Worm (Caenorhabditis elegans) whole organism, L3 larva: ENCODE results near the gene sfxn-1.2.

ENCODE experiments used
- R02D3.7 ChIP-seq: fragments of 150-350 bp; optimal IDR thresholded peaks from 2 replicates; lab custom pipeline; 2014; ENCODE audit warnings: missing biosample characterization, missing genetic modification characterization
- ZK546.5 ChIP-seq: sonication (generic microtip); optimal IDR thresholded peaks from 2 replicates; lab custom pipeline; 2017; ENCODE audit warnings: missing biosample characterization, missing genetic modification characterization
- aly-2 ChIP-seq: fragments of 150-350 bp; optimal IDR thresholded peaks from 2 replicates; lab custom pipeline; 2014; ENCODE audit warnings: missing biosample characterization, missing genetic modification characterization
- ama-1 ChIP-seq: fragments of 150-350 bp; optimal IDR thresholded peaks from 2 replicates; lab custom pipeline; 2018
- ceh-16 ChIP-seq: sonication (generic microtip); optimal IDR thresholded peaks from 2 replicates; lab custom pipeline; 2017; ENCODE audit warnings: missing biosample characterization, missing genetic modification characterization
- ceh-28 ChIP-seq: fragments of 150-350 bp; optimal IDR thresholded peaks from 2 replicates; lab custom pipeline; 2014; ENCODE audit warnings: missing biosample characterization, missing genetic modification reagents, missing genetic modification characterization
- ceh-82 ChIP-seq: fragments of 150-350 bp; optimal IDR thresholded peaks from 2 replicates; lab custom pipeline; 2014; ENCODE audit warnings: missing biosample characterization, missing genetic modification characterization
- ceh-9 ChIP-seq: sonication (generic microtip); optimal IDR thresholded peaks from 2 replicates; lab custom pipeline; 2018; ENCODE audit warnings: missing biosample characterization, missing genetic modification characterization
- daf-12 ChIP-seq: fragments of 150-350 bp; optimal IDR thresholded peaks from 2 replicates; lab custom pipeline; 2014; ENCODE audit warnings: missing biosample characterization, missing genetic modification reagents, missing genetic modification characterization
- egl-27 ChIP-seq: sonication (generic microtip); optimal IDR thresholded peaks from 4 replicates; lab custom pipeline; 2017; ENCODE audit warnings: missing biosample characterization, missing genetic modification reagents, missing genetic modification characterization
- egl-5 ChIP-seq: fragments of 150-350 bp; optimal IDR thresholded peaks from 2 replicates; lab custom pipeline; 2017; ENCODE audit warnings: missing biosample characterization, missing genetic modification reagents, missing genetic modification characterization, inconsistent platforms
- elt-1 ChIP-seq: fragments of 150-350 bp; optimal IDR thresholded peaks from 2 replicates; lab custom pipeline; 2014; ENCODE audit warnings: missing biosample characterization, missing genetic modification characterization
- elt-2 ChIP-seq: sonication (generic microtip); optimal IDR thresholded peaks from 2 replicates; lab custom pipeline; 2016; ENCODE audit warnings: missing genetic modification reagents, mild to moderate bottlenecking, missing genetic modification characterization, missing compliant biosample characterization
- elt-3 ChIP-seq, 3 experiments: fragments of 150-350 bp in 1 of 3; sonication (generic microtip) in 2 of 3; optimal IDR thresholded peaks; 2 replicates in 2 of 3; 4 replicates in 1 of 3; lab custom pipeline; 2014 to 2017; ENCODE audit warnings: missing biosample characterization in 3 of 3, missing genetic modification characterization in 3 of 3
- eor-1 ChIP-seq, 2 experiments: fragments of 150-350 bp; optimal IDR thresholded peaks; 2 replicates each; lab custom pipeline; 2014 to 2018; ENCODE audit warnings: missing biosample characterization in 2 of 2, missing genetic modification characterization in 2 of 2
- fkh-10 ChIP-seq: sonication (generic microtip); optimal IDR thresholded peaks from 2 replicates; lab custom pipeline; 2017; ENCODE audit warnings: missing biosample characterization, missing genetic modification reagents, missing genetic modification characterization
- fkh-2 ChIP-seq: fragments of 150-350 bp; optimal IDR thresholded peaks from 2 replicates; lab custom pipeline; 2014; ENCODE audit warnings: missing biosample characterization, missing genetic modification reagents, missing genetic modification characterization
- fos-1 ChIP-seq: fragments of 150-350 bp; optimal IDR thresholded peaks from 2 replicates; lab custom pipeline; 2014; ENCODE audit warnings: missing biosample characterization, missing genetic modification characterization
- hmg-11 ChIP-seq: sonication (generic microtip); optimal IDR thresholded peaks from 2 replicates; lab custom pipeline; 2016; ENCODE audit warnings: missing genetic modification characterization, missing compliant biosample characterization
- jun-1 ChIP-seq: fragments of 150-350 bp; optimal IDR thresholded peaks from 2 replicates; lab custom pipeline; 2014; ENCODE audit warnings: missing biosample characterization, missing genetic modification reagents, missing genetic modification characterization
- lin-15B ChIP-seq: fragments of 150-350 bp; optimal IDR thresholded peaks from 2 replicates; lab custom pipeline; 2014; ENCODE audit warnings: missing biosample characterization, missing genetic modification characterization
- lin-39 ChIP-seq: fragments of 150-350 bp; optimal IDR thresholded peaks from 2 replicates; lab custom pipeline; 2018; ENCODE audit warnings: missing biosample characterization, missing genetic modification reagents, missing genetic modification characterization
- lsy-12 ChIP-seq: sonication (generic microtip); optimal IDR thresholded peaks from 2 replicates; lab custom pipeline; 2016; ENCODE audit warnings: mild to moderate bottlenecking, missing genetic modification characterization, missing compliant biosample characterization
- mdl-1 ChIP-seq: fragments of 150-350 bp; optimal IDR thresholded peaks from 2 replicates; lab custom pipeline; 2014; ENCODE audit warnings: missing biosample characterization, missing genetic modification characterization
- mml-1 ChIP-seq: fragments of 150-350 bp; sonication (generic microtip); optimal IDR thresholded peaks from 3 replicates; lab custom pipeline; 2014; ENCODE audit warnings: missing biosample characterization, missing genetic modification characterization
- nfya-1 ChIP-seq: sonication (generic microtip); optimal IDR thresholded peaks from 2 replicates; lab custom pipeline; 2017; ENCODE audit warnings: missing genetic modification characterization, mild to moderate bottlenecking, missing compliant biosample characterization, antibody characterized with exemption, moderate library complexity; ENCODE audit not compliant: insufficient read depth
- nhr-11 ChIP-seq: fragments of 150-350 bp; optimal IDR thresholded peaks from 2 replicates; lab custom pipeline; 2014; ENCODE audit warnings: missing biosample characterization, missing genetic modification characterization
- nhr-12 ChIP-seq: fragments of 150-350 bp; optimal IDR thresholded peaks from 2 replicates; lab custom pipeline; 2014; ENCODE audit warnings: missing biosample characterization, missing genetic modification characterization
- nhr-23 ChIP-seq: fragments of 150-350 bp; optimal IDR thresholded peaks from 2 replicates; lab custom pipeline; 2014; ENCODE audit warnings: missing biosample characterization, missing genetic modification reagents, missing genetic modification characterization
- nhr-237 ChIP-seq: fragments of 150-350 bp; optimal IDR thresholded peaks from 2 replicates; lab custom pipeline; 2014; ENCODE audit warnings: missing biosample characterization, missing genetic modification characterization
- nhr-25 ChIP-seq: sonication (generic microtip); optimal IDR thresholded peaks from 2 replicates; lab custom pipeline; 2017; ENCODE audit warnings: missing biosample characterization, missing genetic modification characterization
- nhr-28 ChIP-seq: fragments of 150-350 bp; optimal IDR thresholded peaks from 2 replicates; lab custom pipeline; 2014; ENCODE audit warnings: missing biosample characterization, missing genetic modification characterization
- nhr-43 ChIP-seq: sonication (generic microtip); optimal IDR thresholded peaks from 2 replicates; lab custom pipeline; 2016; ENCODE audit warnings: mild to moderate bottlenecking, missing genetic modification characterization, missing compliant biosample characterization; ENCODE audit not compliant: poor library complexity, severe bottlenecking
- nhr-67 ChIP-seq: fragments of 150-350 bp; optimal IDR thresholded peaks from 2 replicates; lab custom pipeline; 2014; ENCODE audit warnings: missing biosample characterization, missing genetic modification characterization
- nhr-76 ChIP-seq: fragments of 150-350 bp; sonication (generic microtip); optimal IDR thresholded peaks from 5 replicates; lab custom pipeline; 2014; ENCODE audit warnings: missing biosample characterization, missing genetic modification characterization
- nhr-77 ChIP-seq: fragments of 150-350 bp; optimal IDR thresholded peaks from 2 replicates; lab custom pipeline; 2014; ENCODE audit warnings: missing biosample characterization, missing genetic modification characterization
- pha-4 ChIP-seq: fragments of 150-350 bp; optimal IDR thresholded peaks from 2 replicates; lab custom pipeline; 2014; ENCODE audit warnings: missing biosample characterization, missing genetic modification reagents, missing genetic modification characterization
- pqm-1 ChIP-seq: fragments of 150-350 bp; optimal IDR thresholded peaks from 2 replicates; lab custom pipeline; 2017; ENCODE audit warnings: missing biosample characterization, missing genetic modification characterization, inconsistent platforms
- sea-2 ChIP-seq: fragments of 150-350 bp; sonication (generic microtip); optimal IDR thresholded peaks from 4 replicates; lab custom pipeline; 2014; ENCODE audit warnings: missing biosample characterization, missing genetic modification reagents, missing genetic modification characterization
- skn-1 ChIP-seq: fragments of 150-350 bp; optimal IDR thresholded peaks from 2 replicates; lab custom pipeline; 2014; ENCODE audit warnings: missing biosample characterization, missing genetic modification characterization
- snpc-4 ChIP-seq: fragments of 150-350 bp; optimal IDR thresholded peaks from 2 replicates; lab custom pipeline; 2014; ENCODE audit warnings: missing biosample characterization, missing genetic modification characterization
- tbx-2 ChIP-seq: sonication (generic microtip); optimal IDR thresholded peaks from 2 replicates; lab custom pipeline; 2016; ENCODE audit warnings: mild to moderate bottlenecking, missing genetic modification characterization, missing compliant biosample characterization
- unc-39 ChIP-seq: sonication (generic microtip); optimal IDR thresholded peaks from 4 replicates; lab custom pipeline; 2017; ENCODE audit warnings: missing biosample characterization, missing genetic modification characterization
- unc-62 ChIP-seq: fragments of 150-350 bp; sonication (generic microtip); optimal IDR thresholded peaks from 4 replicates; lab custom pipeline; 2014; ENCODE audit warnings: missing biosample characterization, missing genetic modification reagents, missing genetic modification characterization
- zag-1 ChIP-seq: fragments of 150-350 bp; optimal IDR thresholded peaks from 2 replicates; lab custom pipeline; 2014; ENCODE audit warnings: missing biosample characterization, missing genetic modification characterization
- ztf-11 ChIP-seq: fragments of 150-350 bp; optimal IDR thresholded peaks from 2 replicates; lab custom pipeline; 2014; ENCODE audit warnings: missing biosample characterization, missing genetic modification characterization
- ztf-4 ChIP-seq: fragments of 150-350 bp; optimal IDR thresholded peaks from 2 replicates; lab custom pipeline; 2014; ENCODE audit warnings: missing biosample characterization, missing genetic modification characterization

The sfxn-1.2 gene

DNA sequence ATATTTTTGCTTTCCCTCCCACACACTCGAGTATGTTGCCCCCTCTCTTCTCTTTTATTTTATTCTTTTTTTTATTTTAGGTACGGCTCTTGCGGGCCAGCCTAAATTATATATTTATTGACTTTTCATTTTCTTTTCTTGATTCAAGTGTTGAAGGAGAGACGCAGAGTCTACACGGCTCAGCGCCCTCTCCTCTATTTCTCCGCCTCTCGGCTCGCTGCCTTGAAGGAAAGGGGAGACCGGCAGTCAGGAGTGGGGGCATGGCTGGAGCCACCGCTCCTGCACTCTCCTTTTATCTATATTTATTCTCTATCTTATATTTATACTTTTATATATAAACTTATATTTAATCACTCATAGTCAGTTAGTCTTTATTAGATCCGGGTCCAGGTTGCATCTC lies 19.4 kb upstream of the sfxn-1.2 start:
- no peak for TF ChIP-seq egl-5 (tag; lab: Kevin White, UChicago)
- no peak for TF ChIP-seq eor-1 (tag; optimal IDR thresholded peaks at IDR 0.05; lab: Kevin White, UChicago)
- peak; percentile 40 for TF ChIP-seq nfya-1 (tag; lab: Kevin White, UChicago)
- TF ChIP-seq tbx-2, result no peak
- no peak for TF ChIP-seq ztf-4 (tag; lab: Kevin White, UChicago)
- TF ChIP-seq elt-3 (tag; optimal IDR thresholded peaks at IDR 0.05; lab: Kevin White, UChicago), result no peak
- peak; percentile 69 for TF ChIP-seq snpc-4 (tag; lab: Kevin White, UChicago)
- no peak for TF ChIP-seq elt-1 (tag; lab: Kevin White, UChicago)
- TF ChIP-seq pha-4 (tag; lab: Kevin White, UChicago), result peak; percentile 43
- TF ChIP-seq, all 47 proteins: peak for 3

DNA sequence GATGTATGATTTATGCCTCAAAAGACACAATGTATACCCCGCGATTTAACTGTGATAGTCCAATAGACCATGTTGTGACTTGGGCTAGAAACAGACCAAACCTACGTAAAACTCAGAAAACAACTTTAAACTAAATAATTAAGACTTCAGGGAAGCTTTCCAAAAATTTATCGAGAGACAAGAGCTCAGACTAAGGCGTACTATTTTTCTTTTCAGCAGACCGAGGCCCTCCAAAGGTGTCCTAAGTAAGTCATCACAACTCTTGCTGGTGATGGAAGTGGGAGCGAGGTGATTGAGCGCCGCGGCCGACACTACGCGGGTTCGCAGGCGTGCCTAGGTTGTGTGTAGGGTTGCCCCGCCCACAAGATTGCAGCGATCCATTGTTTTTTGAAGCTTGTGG lies 18.8 kb upstream of the sfxn-1.2 start:
- TF ChIP-seq pha-4 (tag; lab: Kevin White, UChicago), result peak; percentile 34
- TF ChIP-seq lsy-12, result peak; percentile 65
- TF ChIP-seq ceh-82, result peak; percentile 21
- no peak for TF ChIP-seq nhr-12 (tag; lab: Kevin White, UChicago)
- TF ChIP-seq nhr-76, result no peak
- no peak for TF ChIP-seq fos-1 (tag; lab: Kevin White, UChicago)
- TF ChIP-seq skn-1, result peak; percentile 44
- no peak for TF ChIP-seq ztf-4 (tag; lab: Kevin White, UChicago)
- TF ChIP-seq ceh-28 (tag; lab: Kevin White, UChicago), result peak; percentile 48
- TF ChIP-seq fkh-2, result no peak
- no peak for TF ChIP-seq elt-3 (tag; optimal IDR thresholded peaks at IDR 0.05; lab: Kevin White, UChicago)
- no peak for TF ChIP-seq daf-12 (tag; lab: Kevin White, UChicago)
- no peak for TF ChIP-seq unc-39 (tag; lab: Kevin White, UChicago)
- TF ChIP-seq nhr-43 (tag; lab: Kevin White, UChicago), result peak; percentile 91
- no peak for TF ChIP-seq sea-2 (GFP tag; lab: Kevin White, UChicago)
- TF ChIP-seq mdl-1 (tag; lab: Kevin White, UChicago), result no peak
- TF ChIP-seq tbx-2, result peak; percentile 36
- TF ChIP-seq zag-1 (tag; lab: Kevin White, UChicago), result no peak
- peak; percentile 43 for TF ChIP-seq nhr-77 (tag; lab: Kevin White, UChicago)
- peak; percentile 50 for TF ChIP-seq elt-2 (tag; lab: Kevin White, UChicago)
- TF ChIP-seq ama-1 (lab: Kevin White, UChicago), result peak; percentile 96
- TF ChIP-seq aly-2, result peak; percentile 78
- peak; percentile 65 for TF ChIP-seq nhr-25 (tag; lab: Kevin White, UChicago)
- TF ChIP-seq nhr-11 (tag; lab: Kevin White, UChicago), result no peak
- no peak for TF ChIP-seq jun-1 (tag; lab: Kevin White, UChicago)
- no peak for TF ChIP-seq ZK546.5 (tag; lab: Kevin White, UChicago)
- TF ChIP-seq ztf-11, result no peak
- TF ChIP-seq nhr-28 (tag; lab: Kevin White, UChicago), result no peak
- peak; percentile 51 for TF ChIP-seq hmg-11 (tag; lab: Kevin White, UChicago)
- peak; percentile 28 for TF ChIP-seq lin-39 (tag; lab: Kevin White, UChicago)
- no peak for TF ChIP-seq eor-1 (tag; optimal IDR thresholded peaks at IDR 0.05; lab: Kevin White, UChicago)
- TF ChIP-seq ceh-16 (tag; lab: Kevin White, UChicago), result no peak
- no peak for TF ChIP-seq egl-5 (tag; lab: Kevin White, UChicago)
- no peak for TF ChIP-seq nhr-237 (tag; lab: Kevin White, UChicago)
- TF ChIP-seq pqm-1 (tag; lab: Kevin White, UChicago), result no peak
- no peak for TF ChIP-seq egl-27
- TF ChIP-seq nhr-23, result peak; percentile 70
- TF ChIP-seq mml-1 (tag; lab: Kevin White, UChicago), result no peak
- TF ChIP-seq fkh-10 (GFP tag; lab: Kevin White, UChicago), result no peak
- TF ChIP-seq nhr-67, result no peak
- TF ChIP-seq snpc-4 (tag; lab: Kevin White, UChicago), result peak; percentile 99
- peak; percentile 40 for TF ChIP-seq lin-15B (tag; lab: Kevin White, UChicago)
- no peak for TF ChIP-seq ceh-9 (tag; lab: Kevin White, UChicago)
- TF ChIP-seq elt-1 (tag; lab: Kevin White, UChicago), result no peak
- no peak for TF ChIP-seq unc-62
- peak; percentile 54 for TF ChIP-seq R02D3.7 (tag; lab: Kevin White, UChicago)
- peak; percentile 73 for TF ChIP-seq nfya-1 (tag; lab: Kevin White, UChicago)
